Fruit fly (Drosophila melanogaster): ENCODE measurements around the gene CG18558.

Gene CG18558

DNA sequence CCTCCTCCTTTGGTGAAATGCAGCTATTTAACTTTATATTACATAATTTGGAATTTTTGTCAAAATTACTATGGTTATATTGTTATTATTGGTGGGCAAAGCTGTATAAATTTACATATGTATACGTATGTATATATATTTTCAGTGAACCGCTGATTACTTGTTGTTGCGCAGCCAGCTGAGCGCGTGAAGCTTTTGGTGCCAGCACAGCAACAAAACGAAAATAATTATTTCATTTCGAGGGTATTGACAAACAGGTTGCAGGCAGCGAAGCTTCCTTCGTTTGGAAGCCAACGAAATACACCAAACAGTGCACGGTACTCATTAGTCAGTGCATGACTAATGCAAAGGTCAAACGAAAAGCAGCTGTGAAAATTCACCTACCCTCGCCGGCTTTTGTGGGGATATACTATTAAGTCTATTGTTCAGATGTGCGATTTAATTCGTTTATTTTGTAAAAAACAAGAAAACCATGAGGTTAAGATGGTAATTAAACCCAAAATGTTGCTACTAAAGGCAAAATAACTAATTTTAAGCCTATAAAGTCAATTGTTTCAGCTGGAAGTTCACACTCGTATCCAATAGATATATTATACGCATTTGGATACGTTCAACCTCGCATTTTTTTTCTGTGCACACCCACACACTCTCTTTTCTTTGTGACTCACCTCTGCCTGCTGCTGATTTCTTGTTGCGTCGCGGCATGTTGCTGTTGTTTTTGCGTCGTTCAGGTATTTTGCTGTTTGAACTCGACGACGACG lies 28.8 kb upstream of the CG18558 start (continued):
- TF ChIP-seq CG15269 (tag; optimal IDR thresholded peaks at IDR 0.05) (peak; percentile 41), CG31441 (GFP tag; IDR thresholded peaks at IDR 0.05) (no peak), E2f2 (GFP tag; IDR thresholded peaks at IDR 0.05) (peak; percentile 10; the same call in 1 of the 2 replicates), Taf1 (GFP tag; IDR thresholded peaks at IDR 0.05) (peak; percentile 31; the same call in 1 of the 2 replicates), CG5953 (GFP tag; IDR thresholded peaks at IDR 0.05) (no peak), CG12942 (GFP tag; optimal IDR thresholded peaks at IDR 0.05) (no peak), Hr78 (GFP tag; optimal IDR thresholded peaks at IDR 0.05) (peak in 1 of 2 experiments; percentile 66), CG4730 (GFP tag; IDR thresholded peaks at IDR 0.05) (no peak), CG11085 (GFP tag; IDR thresholded peaks at IDR 0.05) (no peak), Nf-YA (GFP tag; IDR thresholded peaks at IDR 0.05) (no peak), CG4282 (GFP tag; optimal IDR thresholded peaks at IDR 0.05) (no peak), croc (GFP tag; conservative IDR thresholded peaks at IDR 0.05) (no peak), yki (optimal IDR thresholded peaks at IDR 0.05) (no peak), D (optimal IDR thresholded peaks at IDR 0.05) (no peak), D (GFP tag; optimal IDR thresholded peaks at IDR 0.05) (peak; percentile 45), Mrtf (GFP tag; IDR thresholded peaks at IDR 0.05) (peak; percentile 42; the same call in 1 of the 3 replicates), CG1603 (tag; optimal IDR thresholded peaks at IDR 0.05) (peak; percentile 10), CHES-1-like (GFP tag; optimal IDR thresholded peaks at IDR 0.05) (peak; percentile 2), CG16863 (GFP tag; optimal IDR thresholded peaks at IDR 0.05) (no peak), Bdp1 (GFP tag; optimal IDR thresholded peaks at IDR 0.05) (no peak), CG11093 (GFP tag; IDR thresholded peaks at IDR 0.05) (0 out of 3 replicates have a peak, but pooled peaks have one; percentile 38), mam (GFP tag; optimal IDR thresholded peaks at IDR 0.05) (peak; percentile 50), grn (GFP tag; optimal IDR thresholded peaks at IDR 0.05) (no peak), tx (GFP tag; optimal IDR thresholded peaks at IDR 0.05) (no peak), tgo (GFP tag; IDR thresholded peaks at IDR 0.05) (no peak), sc (optimal IDR thresholded peaks at IDR 0.05) (no peak), sc (GFP tag; optimal IDR thresholded peaks at IDR 0.05) (no peak), Nf-YB (GFP tag; optimal IDR thresholded peaks at IDR 0.05) (no peak), tna (GFP tag; IDR thresholded peaks at IDR 0.05; ENCODE audit: partially characterized antibody) (no peak), Camta (GFP tag; optimal IDR thresholded peaks at IDR 0.05) (no peak), zf30C (GFP tag; optimal IDR thresholded peaks at IDR 0.05) (peak; percentile 79), chm (GFP tag; IDR thresholded peaks at IDR 0.05) (0 out of 2 replicates have a peak, but pooled peaks have one; percentile 29), CG11504 (tag; optimal IDR thresholded peaks at IDR 0.05) (peak; percentile 39), gce (GFP tag; IDR thresholded peaks at IDR 0.05) (no peak), Vsx1 (GFP tag; optimal IDR thresholded peaks at IDR 0.05) (no peak), CG7786 (GFP tag; optimal IDR thresholded peaks at IDR 0.05) (peak; percentile 9), rib (GFP tag; IDR thresholded peaks at IDR 0.05) (no peak), CG12391 (tag; optimal IDR thresholded peaks at IDR 0.05) (no peak), stc (GFP tag; IDR thresholded peaks at IDR 0.05) (peak; percentile 42), CG7963 (GFP tag; IDR thresholded peaks at IDR 0.05; ENCODE audit: partially characterized antibody) (no peak), nmo (GFP tag; optimal IDR thresholded peaks at IDR 0.05) (peak; percentile 7), CG4360 (GFP tag; IDR thresholded peaks at IDR 0.05) (no peak), kay (GFP tag; optimal IDR thresholded peaks at IDR 0.05) (peak; percentile 78), danr (GFP tag; IDR thresholded peaks at IDR 0.05) (no peak), insv (GFP tag; optimal IDR thresholded peaks at IDR 0.05) (no peak), vvl (GFP tag; IDR thresholded peaks at IDR 0.05) (peak; percentile 11; the same call in 1 of the 2 replicates), CG17612 (GFP tag; IDR thresholded peaks at IDR 0.05) (no peak), pho (GFP tag; optimal IDR thresholded peaks at IDR 0.05) (no peak), tin (GFP tag; optimal IDR thresholded peaks at IDR 0.05) (peak; percentile 39), CG18599 (GFP tag; optimal IDR thresholded peaks at IDR 0.05) (peak; percentile 25), CG34422 (GFP tag; IDR thresholded peaks at IDR 0.05) (no peak)
